Fruit fly (Drosophila melanogaster): Measurements from ENCODE around the gene CG10654.

The CG10654 gene

DNA sequence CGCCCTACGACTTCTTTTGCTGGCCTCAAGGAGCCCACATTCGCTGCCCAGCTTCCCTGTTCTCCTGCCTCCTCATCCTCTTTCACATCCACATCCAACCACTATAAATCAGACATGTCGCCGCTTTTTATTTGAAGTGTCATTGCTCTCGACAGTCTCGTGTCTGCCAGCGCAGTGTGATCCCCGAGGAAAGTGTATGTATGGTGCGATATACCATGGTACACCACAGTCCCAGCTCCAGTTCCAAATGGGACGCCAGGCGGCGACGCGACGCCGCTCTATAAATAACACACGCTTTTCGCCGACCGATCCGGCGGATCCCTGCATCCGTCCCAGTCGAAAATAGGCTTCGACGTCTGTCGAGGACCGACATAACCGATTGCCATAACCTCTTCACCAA is 29.4 kb downstream of the CG10654 start:
- TF ChIP-seq CG7101 (tag; optimal IDR thresholded peaks at IDR 0.05): no peak
- TF ChIP-seq kay (GFP tag; ENCODE audit: borderline replicate concordance): no peak
- no peak for TF ChIP-seq CG5204 (GFP tag; optimal IDR thresholded peaks at IDR 0.05)
- no peak for TF ChIP-seq ovo (GFP tag; optimal IDR thresholded peaks at IDR 0.05)
- no peak for TF ChIP-seq CG12768 (GFP tag; optimal IDR thresholded peaks at IDR 0.05)
- TF ChIP-seq CG1620 (GFP tag; optimal IDR thresholded peaks at IDR 0.05): no peak
- no peak for TF ChIP-seq Hr96 (GFP tag; optimal IDR thresholded peaks at IDR 0.05)
- no peak for TF ChIP-seq bab1 (GFP tag; optimal IDR thresholded peaks at IDR 0.05)
- TF ChIP-seq CG7045 (GFP tag; optimal IDR thresholded peaks at IDR 0.05): no peak
- no peak for TF ChIP-seq pad (GFP tag; optimal IDR thresholded peaks at IDR 0.05)
- no peak for TF ChIP-seq CG33017 (tag; optimal IDR thresholded peaks at IDR 0.05)
- TF ChIP-seq CG14711 (tag; optimal IDR thresholded peaks at IDR 0.05): no peak
- TF ChIP-seq Mnt (GFP tag; optimal IDR thresholded peaks at IDR 0.05): no peak
- TF ChIP-seq Crg-1 (GFP tag; optimal IDR thresholded peaks at IDR 0.05): no peak
- no peak for TF ChIP-seq cic (GFP tag; optimal IDR thresholded peaks at IDR 0.05)
- TF ChIP-seq CG11617 (GFP tag; optimal IDR thresholded peaks at IDR 0.05): no peak

DNA sequence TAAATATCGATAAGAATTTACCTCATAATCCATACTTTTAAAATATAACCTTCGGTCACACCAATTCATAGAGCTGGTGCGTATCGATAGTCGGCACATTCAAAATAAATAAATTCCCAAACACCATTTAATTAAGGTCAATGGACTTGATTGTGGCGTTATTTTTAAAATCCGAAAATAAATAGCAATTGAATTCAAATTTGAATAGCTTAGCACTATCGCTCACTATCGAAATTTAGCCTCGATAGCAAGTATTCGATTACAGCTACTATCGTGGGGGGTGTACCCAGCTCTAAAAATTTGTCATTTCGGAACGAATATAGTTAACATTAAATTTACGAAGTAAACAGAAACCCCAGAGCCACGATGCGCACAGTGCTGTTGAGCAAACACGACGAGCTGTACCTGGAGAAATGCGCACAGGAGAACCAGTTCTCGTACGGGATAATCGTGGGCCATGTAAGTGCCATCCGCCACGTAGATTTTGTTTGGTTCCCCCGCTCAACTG is 36.1 kb downstream of the CG10654 start, which contains the start of gene CG10616:
Gene CG10616 (plus strand): TSS at position 258 of the 508 bp plus-strand sequence.
- no peak for TF ChIP-seq Crg-1 (GFP tag; optimal IDR thresholded peaks at IDR 0.05)
- peak; percentile 15 for TF ChIP-seq bab1 (GFP tag; optimal IDR thresholded peaks at IDR 0.05)

DNA sequence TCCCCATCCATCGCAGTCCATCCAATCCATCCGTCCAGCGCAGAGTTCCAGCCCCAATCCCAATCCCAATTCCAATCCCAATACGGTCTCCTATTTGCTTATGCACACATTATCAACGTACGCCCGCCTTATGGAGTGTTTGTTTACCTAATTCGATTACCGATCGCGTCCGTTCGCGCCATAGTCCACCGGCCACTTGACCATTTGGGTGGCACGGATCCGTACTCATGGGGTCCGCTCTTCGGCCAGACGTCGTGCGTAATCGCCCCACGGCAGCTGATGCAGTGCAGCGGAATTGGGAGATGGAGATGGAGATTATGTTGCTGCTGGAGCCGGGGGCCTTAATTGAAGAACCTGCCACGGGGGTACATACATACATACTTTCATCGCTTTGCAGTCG is 37.1 kb downstream of the CG10654 start:
- TF ChIP-seq ovo (GFP tag; optimal IDR thresholded peaks at IDR 0.05) (no peak), pad (GFP tag; optimal IDR thresholded peaks at IDR 0.05) (no peak), cnc (optimal IDR thresholded peaks at IDR 0.05) (no peak), CG7045 (GFP tag; optimal IDR thresholded peaks at IDR 0.05) (no peak), CG14711 (tag; optimal IDR thresholded peaks at IDR 0.05) (no peak), cic (GFP tag; optimal IDR thresholded peaks at IDR 0.05) (no peak), Hr96 (GFP tag; optimal IDR thresholded peaks at IDR 0.05) (no peak), bab1 (GFP tag; optimal IDR thresholded peaks at IDR 0.05) (no peak), Clk (GFP tag; optimal IDR thresholded peaks at IDR 0.05) (no peak)

DNA sequence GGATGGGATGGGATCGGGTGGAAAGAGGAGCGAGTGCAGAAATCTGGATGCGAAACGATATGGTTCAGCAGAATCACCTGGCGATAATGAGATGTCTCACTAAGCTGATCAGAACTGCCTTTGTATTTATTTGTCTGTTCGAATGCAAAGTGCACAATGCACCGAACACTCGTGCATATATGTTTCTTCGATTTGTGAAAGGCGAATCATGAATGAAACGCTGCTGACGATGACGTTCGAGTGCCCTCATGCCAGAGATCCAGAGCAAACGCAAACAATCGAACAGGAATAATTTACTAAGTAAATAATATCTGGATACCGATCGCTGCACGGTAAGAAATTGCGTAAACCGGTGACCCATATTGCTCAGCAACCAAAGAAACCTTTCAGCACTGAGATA is 38.0 kb downstream of the CG10654 start, which contains the start of gene CG32102:
Gene CG32102 (minus strand): TSS at position 101 of the 400 bp plus-strand sequence.
- TF ChIP-seq CG7045 (GFP tag; optimal IDR thresholded peaks at IDR 0.05) (no peak), CG7101 (tag; optimal IDR thresholded peaks at IDR 0.05) (no peak), CG5204 (GFP tag; optimal IDR thresholded peaks at IDR 0.05) (no peak)

DNA sequence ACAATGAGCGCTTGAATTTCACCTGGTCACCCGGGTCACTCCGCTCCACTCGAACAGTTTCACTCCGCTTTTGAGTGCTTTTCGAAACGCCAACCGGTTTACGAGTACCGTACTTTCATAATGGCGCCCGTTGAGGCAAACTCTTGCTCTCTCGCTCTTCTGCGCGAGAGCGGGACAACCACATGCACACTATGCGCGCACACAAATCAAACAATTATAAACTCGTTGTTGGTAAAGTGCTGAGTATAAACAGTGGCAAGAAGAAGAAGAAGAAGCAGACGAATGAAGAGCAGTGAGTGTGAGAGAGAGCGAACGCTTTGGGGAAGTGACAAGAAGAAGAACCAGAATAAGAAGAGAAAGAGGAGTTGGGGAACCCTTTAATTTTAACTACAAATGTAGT is 39.6 kb downstream of the CG10654 start, which contains the start of gene eyg:
Gene eyg (minus strand): TSS at position 6 of the 400 bp plus-strand sequence.
- TF ChIP-seq toe (GFP tag; optimal IDR thresholded peaks at IDR 0.05): peak; percentile 84
- no peak for TF ChIP-seq CG11617 (GFP tag; optimal IDR thresholded peaks at IDR 0.05)
- TF ChIP-seq Clk (GFP tag; optimal IDR thresholded peaks at IDR 0.05): no peak
- peak; percentile 2 for TF ChIP-seq Mnt (GFP tag; optimal IDR thresholded peaks at IDR 0.05)
- TF ChIP-seq CG1620 (GFP tag; optimal IDR thresholded peaks at IDR 0.05): no peak
- TF ChIP-seq cic (GFP tag; optimal IDR thresholded peaks at IDR 0.05): no peak
- TF ChIP-seq CG12768 (GFP tag; optimal IDR thresholded peaks at IDR 0.05): no peak
- no peak for TF ChIP-seq bab1 (GFP tag; optimal IDR thresholded peaks at IDR 0.05)
- peak; percentile 72 for TF ChIP-seq tj (GFP tag; optimal IDR thresholded peaks at IDR 0.05)
- no peak for TF ChIP-seq kay (GFP tag; ENCODE audit: borderline replicate concordance)
- no peak for TF ChIP-seq cnc (optimal IDR thresholded peaks at IDR 0.05)
- no peak for TF ChIP-seq Crg-1 (GFP tag; optimal IDR thresholded peaks at IDR 0.05)
- no peak for TF ChIP-seq CG7101 (tag; optimal IDR thresholded peaks at IDR 0.05)
- TF ChIP-seq Hr96 (GFP tag; optimal IDR thresholded peaks at IDR 0.05): no peak
- no peak for TF ChIP-seq CG7045 (GFP tag; optimal IDR thresholded peaks at IDR 0.05)
- TF ChIP-seq ovo (GFP tag; optimal IDR thresholded peaks at IDR 0.05): peak; percentile 52
- peak; percentile 79 for TF ChIP-seq pad (GFP tag; optimal IDR thresholded peaks at IDR 0.05)
- no peak for TF ChIP-seq CG5204 (GFP tag; optimal IDR thresholded peaks at IDR 0.05)
- TF ChIP-seq CG33017 (tag; optimal IDR thresholded peaks at IDR 0.05): no peak
- no peak for TF ChIP-seq CG14711 (tag; optimal IDR thresholded peaks at IDR 0.05)

DNA sequence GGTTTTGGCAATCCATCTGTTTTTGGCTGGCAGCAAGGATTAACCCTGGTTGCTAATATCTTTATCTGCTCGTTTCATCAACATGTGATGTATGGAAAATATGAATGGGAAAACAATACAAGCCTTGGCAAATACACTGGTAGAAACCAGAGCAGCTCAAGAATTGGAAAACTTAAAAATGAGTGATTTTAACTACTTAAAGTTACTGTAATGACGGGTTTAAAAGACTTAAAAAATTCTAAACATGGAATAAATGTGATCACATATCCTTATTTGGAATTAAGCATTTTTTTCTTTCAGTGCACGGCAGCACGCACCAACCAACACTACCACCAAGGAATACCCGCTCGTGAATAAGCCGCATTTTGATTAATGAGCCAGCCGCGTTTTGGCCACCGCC is 42.4 kb downstream of the CG10654 start:
- TF ChIP-seq CG5204 (GFP tag; optimal IDR thresholded peaks at IDR 0.05) (no peak), Crg-1 (GFP tag; optimal IDR thresholded peaks at IDR 0.05) (no peak), CG7045 (GFP tag; optimal IDR thresholded peaks at IDR 0.05) (no peak), ovo (GFP tag; optimal IDR thresholded peaks at IDR 0.05) (no peak)

DNA sequence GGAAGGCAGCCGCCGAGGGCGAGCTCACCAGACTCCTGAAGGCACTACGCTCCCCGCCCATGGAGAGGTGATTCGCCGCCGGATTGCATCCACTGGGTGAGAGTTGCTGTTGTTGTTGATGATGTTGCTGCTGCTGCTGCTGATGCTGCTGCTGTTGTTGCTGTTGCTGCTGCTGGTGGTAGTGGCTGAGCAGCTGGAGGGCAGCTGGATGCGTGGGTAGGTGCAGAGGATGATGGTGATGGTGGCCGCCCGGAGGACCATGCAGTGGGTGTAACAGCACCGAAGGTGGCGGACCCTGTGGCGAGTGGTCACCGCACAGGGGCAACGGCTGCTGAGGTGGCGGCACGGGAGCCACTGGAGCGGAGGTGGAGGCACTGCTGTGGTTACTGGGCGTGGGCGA is 44.1 kb downstream of the CG10654 start:
- TF ChIP-seq Hr96 (GFP tag; optimal IDR thresholded peaks at IDR 0.05): no peak
- TF ChIP-seq Crg-1 (GFP tag; optimal IDR thresholded peaks at IDR 0.05): no peak
- no peak for TF ChIP-seq pad (GFP tag; optimal IDR thresholded peaks at IDR 0.05)
- TF ChIP-seq ovo (GFP tag; optimal IDR thresholded peaks at IDR 0.05): no peak
- TF ChIP-seq CG33017 (tag; optimal IDR thresholded peaks at IDR 0.05): no peak
- no peak for TF ChIP-seq CG7045 (GFP tag; optimal IDR thresholded peaks at IDR 0.05)
- TF ChIP-seq Mnt (GFP tag; optimal IDR thresholded peaks at IDR 0.05): no peak
- TF ChIP-seq CG5204 (GFP tag; optimal IDR thresholded peaks at IDR 0.05): no peak
- no peak for TF ChIP-seq bab1 (GFP tag; optimal IDR thresholded peaks at IDR 0.05)
- no peak for TF ChIP-seq CG7101 (tag; optimal IDR thresholded peaks at IDR 0.05)
- TF ChIP-seq CG14711 (tag; optimal IDR thresholded peaks at IDR 0.05): no peak
- TF ChIP-seq cnc (optimal IDR thresholded peaks at IDR 0.05): no peak
- TF ChIP-seq toe (GFP tag; optimal IDR thresholded peaks at IDR 0.05): no peak
- no peak for TF ChIP-seq CG1620 (GFP tag; optimal IDR thresholded peaks at IDR 0.05)
- TF ChIP-seq cic (GFP tag; optimal IDR thresholded peaks at IDR 0.05): no peak
- no peak for TF ChIP-seq kay (GFP tag; ENCODE audit: borderline replicate concordance)
